Worm (Caenorhabditis elegans) whole organism, L4/young adult: ENCODE data around the gene fah-1.

Experiments used
- W03F9.2 ChIP-seq: fragments of 150-350 bp; optimal IDR thresholded peaks from 2 replicates; lab custom pipeline; 2014; ENCODE audit warnings: missing biosample characterization, missing genetic modification characterization
- dao-5 ChIP-seq: sonication (generic microtip); optimal IDR thresholded peaks from 2 replicates; lab custom pipeline; 2016; ENCODE audit warnings: missing genotype, missing genetic modification characterization, moderate library complexity, missing compliant biosample characterization
- him-1 ChIP-seq: sonication (generic microtip); optimal IDR thresholded peaks from 2 replicates; lab custom pipeline; 2016; ENCODE audit warnings: missing genotype, missing genetic modification reagents, missing genetic modification characterization, missing compliant biosample characterization

Gene fah-1

DNA sequence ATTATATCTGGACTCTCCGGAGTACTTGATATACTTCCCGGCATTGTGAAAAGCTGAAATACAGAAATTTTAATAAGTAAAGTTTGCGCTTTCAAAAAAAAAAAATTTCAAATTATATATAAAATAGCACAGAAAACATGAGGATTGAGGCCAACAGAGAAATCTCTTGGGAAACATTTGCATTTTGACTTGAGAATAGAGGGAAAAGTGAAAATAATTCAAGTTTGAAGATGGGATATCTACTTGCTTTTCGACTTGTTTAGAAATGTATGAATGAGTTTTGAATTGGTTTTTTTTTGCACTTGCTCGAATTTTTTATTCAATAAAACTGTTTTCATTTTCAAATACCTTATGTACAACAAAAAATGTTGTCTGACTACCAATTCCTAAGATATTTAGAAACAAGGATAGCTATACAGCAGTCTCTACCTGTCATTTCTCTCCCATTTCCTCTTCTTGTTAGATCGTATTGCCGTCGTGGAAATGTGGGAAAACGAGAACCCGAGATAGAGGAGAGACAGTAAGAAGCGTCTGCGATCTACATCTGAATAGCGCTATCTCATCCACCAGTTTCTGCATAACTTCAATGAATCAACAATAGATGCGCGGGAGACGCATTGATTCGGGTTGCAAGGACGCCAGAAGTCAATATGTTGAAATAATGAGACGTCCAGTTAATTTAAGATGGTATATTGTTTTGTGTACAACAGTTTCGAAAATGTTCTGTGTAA is 32.2 kb downstream of the fah-1 start, which contains the start of gene T22E5.6:
T22E5.6 (minus strand) TSS at position 51 of the 731 bp plus-strand sequence.
- TF ChIP-seq dao-5 (tag; lab: Kevin White, UChicago), result no peak
- TF ChIP-seq W03F9.2 (tag; lab: Kevin White, UChicago), result no peak
- no peak for TF ChIP-seq him-1 (tag; lab: Kevin White, UChicago)

DNA sequence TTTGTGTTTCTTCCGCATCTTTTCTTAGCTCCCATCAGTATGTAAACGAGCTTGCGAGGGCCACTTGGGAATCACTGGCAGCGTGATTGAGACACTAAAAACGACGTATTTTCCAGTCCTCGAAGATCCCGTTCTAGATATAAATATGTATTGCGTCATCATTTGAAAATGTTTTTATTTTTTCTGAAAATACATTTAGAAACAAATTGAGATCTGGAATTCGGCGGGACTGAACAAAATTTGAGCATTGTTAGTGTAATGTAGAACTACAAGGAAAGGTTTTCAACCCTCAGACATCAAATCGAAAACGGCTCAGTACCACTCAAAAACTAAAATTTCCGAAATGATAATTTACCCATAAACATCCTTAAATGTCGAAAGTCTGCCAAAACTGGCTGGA is 35.1 kb downstream of the fah-1 start:
- no peak for TF ChIP-seq W03F9.2 (tag; lab: Kevin White, UChicago)
- no peak for TF ChIP-seq him-1 (tag; lab: Kevin White, UChicago)

DNA sequence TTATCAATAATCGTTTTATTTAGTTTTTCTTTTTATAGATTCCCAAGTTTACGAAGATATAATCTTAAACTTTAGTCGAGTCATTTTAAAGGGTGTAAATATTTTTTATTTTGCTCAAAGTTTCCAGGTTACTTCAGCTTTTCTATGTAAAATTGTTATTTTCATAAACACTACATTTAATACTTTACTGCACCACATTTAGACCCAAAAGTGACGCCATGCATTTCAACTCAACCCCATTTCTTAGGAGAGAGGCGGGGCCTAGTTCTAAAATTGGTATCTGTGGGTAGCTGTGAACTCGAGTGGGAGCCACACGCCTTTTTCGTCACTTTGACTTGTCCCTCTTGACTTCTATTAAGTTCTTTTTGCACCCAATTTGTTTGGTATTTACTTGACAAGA is 36.1 kb downstream of the fah-1 start, which contains the start of gene T22E5.1:
T22E5.1 (plus strand) TSS at position 301 of the 400 bp plus-strand sequence.
- TF ChIP-seq W03F9.2 (tag; lab: Kevin White, UChicago) (no peak), dao-5 (tag; lab: Kevin White, UChicago) (no peak)

- TF ChIP-seq W03F9.2 (tag; lab: Kevin White, UChicago) (no peak), dao-5 (tag; lab: Kevin White, UChicago) (no peak), him-1 (tag; lab: Kevin White, UChicago) (no peak)
These were observed 38.4 kb downstream of the fah-1 start, which contains the start of gene mup-2 for ce11 chrX:6410177-6410765. TSS of gene mup-2 (minus strand) at chrX:6410227.

- TF ChIP-seq him-1 (tag; lab: Kevin White, UChicago) (no peak), W03F9.2 (tag; lab: Kevin White, UChicago) (no peak), dao-5 (tag; lab: Kevin White, UChicago) (no peak)
These were observed 40.0 kb downstream of the fah-1 start for ce11 chrX:6408713-6409112.

DNA sequence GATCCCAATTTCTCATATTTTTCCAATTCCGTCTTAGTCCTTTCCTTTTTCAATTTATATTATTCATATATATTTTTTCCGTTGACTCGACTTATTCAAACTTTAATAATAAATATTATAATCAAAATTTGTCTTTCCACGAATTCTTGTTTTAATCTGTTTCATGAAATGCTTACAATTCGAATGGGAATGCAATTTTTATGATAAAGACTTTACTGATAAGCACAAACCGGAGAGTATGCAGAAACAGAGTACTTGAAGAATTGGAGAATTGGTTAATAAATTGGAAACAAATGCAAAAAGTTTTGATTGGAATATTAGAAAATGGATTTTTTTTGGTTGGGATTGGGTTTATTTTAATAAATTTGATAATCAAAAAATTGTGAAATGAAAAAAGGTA is 40.4 kb downstream of the fah-1 start:
- no peak for TF ChIP-seq dao-5 (tag; lab: Kevin White, UChicago)
- no peak for TF ChIP-seq him-1 (tag; lab: Kevin White, UChicago)
- no peak for TF ChIP-seq W03F9.2 (tag; lab: Kevin White, UChicago)

DNA sequence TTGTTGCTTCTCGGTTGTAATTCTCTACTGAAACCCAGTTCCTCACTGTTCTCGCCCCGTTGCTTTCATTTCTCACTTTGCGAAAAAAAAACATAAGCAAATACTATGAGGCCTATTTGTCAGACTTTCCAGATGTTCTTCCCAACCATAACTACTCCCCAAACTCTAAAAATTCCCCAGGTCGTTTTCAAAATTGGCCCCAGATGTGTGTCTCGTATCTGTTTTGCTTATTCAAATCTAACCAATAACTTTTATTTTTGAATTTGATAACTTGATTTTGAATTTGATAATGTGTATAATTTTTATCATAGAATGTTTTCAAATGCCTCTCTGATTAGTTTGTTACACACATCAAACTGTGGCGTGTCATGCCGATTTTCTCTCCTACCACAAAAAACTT is 40.9 kb downstream of the fah-1 start:
- TF ChIP-seq W03F9.2 (tag; lab: Kevin White, UChicago) (no peak), him-1 (tag; lab: Kevin White, UChicago) (no peak), dao-5 (tag; lab: Kevin White, UChicago) (no peak)

DNA sequence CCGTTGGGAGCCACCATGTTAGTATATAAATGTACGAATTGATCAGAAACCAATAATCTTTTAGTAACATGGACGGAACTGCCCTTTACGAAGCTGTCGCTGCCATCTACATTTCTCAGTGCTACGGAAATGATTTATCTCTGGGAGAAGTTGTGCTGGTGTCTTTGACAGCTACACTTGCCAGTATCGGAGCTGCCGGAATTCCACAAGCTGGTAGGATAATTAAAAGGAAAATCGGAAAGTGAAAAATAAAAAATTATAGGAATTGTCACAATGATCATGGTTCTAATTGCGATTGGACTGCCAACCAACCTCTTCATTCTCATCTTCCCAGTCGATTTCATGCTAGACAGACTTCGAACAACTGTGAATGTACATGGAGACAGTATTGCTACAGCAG is 42.8 kb downstream of the fah-1 start:
- TF ChIP-seq dao-5 (tag; lab: Kevin White, UChicago) (no peak), W03F9.2 (tag; lab: Kevin White, UChicago) (no peak), him-1 (tag; lab: Kevin White, UChicago) (no peak)

ce11 chrX:6403122-6403521 is 45.6 kb downstream of the fah-1 start, which contains the start of gene glt-4:
TSS of gene glt-4 (plus strand) at chrX:6403422.
- TF ChIP-seq him-1 (tag; lab: Kevin White, UChicago) (no peak), dao-5 (tag; lab: Kevin White, UChicago) (no peak)

DNA sequence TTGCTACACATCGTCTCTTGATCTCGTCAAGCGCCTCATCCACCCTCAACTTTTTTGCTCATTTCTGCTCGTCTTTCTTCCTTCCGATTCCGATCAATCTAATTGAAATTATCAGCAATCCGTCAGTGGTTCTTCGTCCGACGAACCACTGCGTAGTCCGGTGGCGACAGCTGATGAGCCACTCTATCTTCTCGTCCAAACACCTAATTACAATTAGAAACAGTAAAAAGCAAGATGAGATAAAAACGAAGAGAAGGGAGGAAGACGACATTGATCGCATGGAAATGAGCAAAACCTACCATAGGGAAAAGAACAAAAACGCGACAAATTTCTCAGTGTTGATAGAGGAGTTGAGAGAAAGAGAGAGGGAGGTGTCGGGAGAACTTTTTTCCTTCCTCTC is 49.3 kb downstream of the fah-1 start:
- TF ChIP-seq him-1 (tag; lab: Kevin White, UChicago) (no peak), dao-5 (tag; lab: Kevin White, UChicago) (no peak), W03F9.2 (tag; lab: Kevin White, UChicago) (no peak)
